Worm (Caenorhabditis elegans) whole organism, mixed stage, embryonic: ENCODE results near the gene Y67D8C.22.

Experiments used
- ceh-83 ChIP-seq: fragments of 200-800 bp; sonication (Bioruptor generic); optimal IDR thresholded peaks from 2 replicates; lab custom pipeline; 2018; ENCODE audit warnings: mild to moderate bottlenecking, missing genetic modification characterization, missing compliant biosample characterization
- cnd-1 ChIP-seq: fragments of 200-800 bp; sonication (Bioruptor generic); optimal IDR thresholded peaks from 2 replicates; lab custom pipeline; 2018; ENCODE audit warnings: mild to moderate bottlenecking, missing genetic modification characterization, missing compliant biosample characterization
- drap-1 ChIP-seq: fragments of 200-800 bp; sonication (Bioruptor generic); optimal IDR thresholded peaks from 3 replicates; lab custom pipeline; 2018; ENCODE audit warnings: mild to moderate bottlenecking, missing genetic modification characterization, missing compliant biosample characterization
- elt-1 ChIP-seq: sonication (generic microtip); optimal IDR thresholded peaks from 2 replicates; lab custom pipeline; 2017; ENCODE audit warnings: missing genetic modification characterization, mild to moderate bottlenecking, missing compliant biosample characterization, antibody characterized with exemption, moderate library complexity, borderline replicate concordance; ENCODE audit not compliant: insufficient read depth
- elt-3 ChIP-seq: fragments of 150-350 bp; optimal IDR thresholded peaks from 2 replicates; lab custom pipeline; 2014; ENCODE audit warnings: missing biosample characterization, missing genetic modification characterization
- flh-1 ChIP-seq: fragments of 200-800 bp; sonication (Bioruptor generic); optimal IDR thresholded peaks from 2 replicates; lab custom pipeline; 2018; ENCODE audit warnings: mild to moderate bottlenecking, missing genetic modification characterization, moderate library complexity, missing compliant biosample characterization
- ham-2 ChIP-seq: fragments of 200-800 bp; sonication (Bioruptor generic); optimal IDR thresholded peaks from 2 replicates; lab custom pipeline; 2018; ENCODE audit warnings: mild to moderate bottlenecking, missing genetic modification characterization, missing compliant biosample characterization
- hlh-1 ChIP-seq: fragments of 150-350 bp; optimal IDR thresholded peaks from 2 replicates; lab custom pipeline; 2014; ENCODE audit warnings: missing biosample characterization, missing genetic modification reagents, missing genetic modification characterization
- lin-13 ChIP-seq: fragments of 150-350 bp; optimal IDR thresholded peaks from 2 replicates; lab custom pipeline; 2014; ENCODE audit warnings: missing biosample characterization, missing genetic modification characterization
- lin-32 ChIP-seq: fragments of 200-800 bp; sonication (Bioruptor generic); optimal IDR thresholded peaks from 2 replicates; lab custom pipeline; 2018; ENCODE audit warnings: mild to moderate bottlenecking, missing genetic modification characterization, missing compliant biosample characterization
- lsy-2 ChIP-seq: fragments of 150-350 bp; optimal IDR thresholded peaks from 2 replicates; lab custom pipeline; 2014; ENCODE audit warnings: missing biosample characterization, missing genetic modification characterization
- mep-1 ChIP-seq: fragments of 150-350 bp; optimal IDR thresholded peaks from 2 replicates; lab custom pipeline; 2017; ENCODE audit warnings: missing biosample characterization, missing genetic modification reagents, missing genetic modification characterization, inconsistent platforms
- mls-2 ChIP-seq: sonication (generic microtip); optimal IDR thresholded peaks from 2 replicates; lab custom pipeline; 2016; ENCODE audit warnings: mild to moderate bottlenecking, missing genetic modification characterization, moderate library complexity, missing compliant biosample characterization
- nhr-12 ChIP-seq: fragments of 150-350 bp; optimal IDR thresholded peaks from 2 replicates; lab custom pipeline; 2014; ENCODE audit warnings: missing biosample characterization, missing genetic modification characterization
- nhr-2 ChIP-seq: fragments of 150-350 bp; optimal IDR thresholded peaks from 2 replicates; lab custom pipeline; 2014; ENCODE audit warnings: missing biosample characterization, missing genetic modification characterization
- nhr-237 ChIP-seq: fragments of 150-350 bp; optimal IDR thresholded peaks from 2 replicates; lab custom pipeline; 2014; ENCODE audit warnings: missing biosample characterization, missing genetic modification characterization
- nhr-28 ChIP-seq: fragments of 150-350 bp; optimal IDR thresholded peaks from 2 replicates; lab custom pipeline; 2014; ENCODE audit warnings: missing biosample characterization, missing genetic modification characterization
- nhr-76 ChIP-seq: sonication (generic microtip); optimal IDR thresholded peaks from 2 replicates; lab custom pipeline; 2017; ENCODE audit warnings: missing biosample characterization, missing genetic modification characterization
- sem-2 ChIP-seq: fragments of 200-800 bp; sonication (Bioruptor generic); optimal IDR thresholded peaks from 2 replicates; lab custom pipeline; 2018; ENCODE audit warnings: mild to moderate bottlenecking, missing genetic modification characterization, missing compliant biosample characterization
- snpc-4 ChIP-seq: fragments of 150-350 bp; optimal IDR thresholded peaks from 2 replicates; lab custom pipeline; 2014; ENCODE audit warnings: missing biosample characterization, missing genetic modification characterization
- sptf-1 ChIP-seq: sonication (generic microtip); optimal IDR thresholded peaks from 2 replicates; lab custom pipeline; 2017; ENCODE audit warnings: mild to moderate bottlenecking, missing genetic modification characterization, moderate library complexity, missing compliant biosample characterization
- unc-120 ChIP-seq: sonication (generic microtip); optimal IDR thresholded peaks from 2 replicates; lab custom pipeline; 2017; ENCODE audit warnings: missing genetic modification characterization, missing compliant biosample characterization; ENCODE audit not compliant: poor library complexity, severe bottlenecking
- unc-62 ChIP-seq: fragments of 150-350 bp; optimal IDR thresholded peaks from 2 replicates; lab custom pipeline; 2014; ENCODE audit warnings: missing biosample characterization, missing genetic modification reagents, missing genetic modification characterization

Gene Y67D8C.22

ce11 chrIV:3032020-3032419, 44.1 kb downstream of the Y67D8C.22 start:
- TF ChIP-seq sptf-1 (no peak), lin-32 (GFP tag; lab: Kevin White, UChicago) (no peak), elt-1 (tag; lab: Kevin White, UChicago) (no peak), elt-3 (tag; lab: Kevin White, UChicago) (no peak), nhr-12 (tag; lab: Kevin White, UChicago) (no peak), unc-62 (GFP tag; lab: Kevin White, UChicago) (no peak), lsy-2 (no peak), snpc-4 (tag; lab: Kevin White, UChicago) (no peak), mep-1 (tag; lab: Kevin White, UChicago) (no peak), drap-1 (GFP tag; lab: Kevin White, UChicago) (no peak), nhr-237 (tag; lab: Kevin White, UChicago) (no peak), nhr-76 (tag; lab: Kevin White, UChicago) (no peak), flh-1 (no peak), nhr-28 (no peak), cnd-1 (tag; lab: Kevin White, UChicago) (no peak)
- TF ChIP-seq, all 35 proteins: peak for 0

DNA sequence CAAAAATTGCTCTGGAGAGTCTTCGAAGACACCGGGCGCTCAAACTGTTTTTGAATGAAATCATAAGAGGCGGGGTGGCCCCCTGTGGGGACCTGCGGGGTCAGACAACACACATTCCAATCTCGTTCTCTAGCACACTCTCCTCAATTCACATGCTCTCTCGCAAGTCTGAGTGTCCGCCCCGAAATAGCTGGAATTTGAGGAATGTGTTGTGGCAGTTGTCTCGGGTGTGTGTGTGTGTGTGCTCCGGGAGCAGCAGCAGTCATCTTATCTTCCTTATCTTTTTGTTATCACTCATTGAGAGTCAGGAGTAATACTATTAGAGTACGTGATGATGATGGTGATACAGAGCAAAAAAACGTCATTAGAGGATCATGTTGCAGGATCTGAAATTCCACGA, 46.2 kb downstream of the Y67D8C.22 start:
- peak; percentile 27 for TF ChIP-seq unc-62 (GFP tag; lab: Kevin White, UChicago)
- TF ChIP-seq lin-32 (GFP tag; lab: Kevin White, UChicago), result no peak
- TF ChIP-seq hlh-1 (tag; lab: Kevin White, UChicago), result peak; percentile 76
- TF ChIP-seq unc-120, result peak; percentile 68

DNA sequence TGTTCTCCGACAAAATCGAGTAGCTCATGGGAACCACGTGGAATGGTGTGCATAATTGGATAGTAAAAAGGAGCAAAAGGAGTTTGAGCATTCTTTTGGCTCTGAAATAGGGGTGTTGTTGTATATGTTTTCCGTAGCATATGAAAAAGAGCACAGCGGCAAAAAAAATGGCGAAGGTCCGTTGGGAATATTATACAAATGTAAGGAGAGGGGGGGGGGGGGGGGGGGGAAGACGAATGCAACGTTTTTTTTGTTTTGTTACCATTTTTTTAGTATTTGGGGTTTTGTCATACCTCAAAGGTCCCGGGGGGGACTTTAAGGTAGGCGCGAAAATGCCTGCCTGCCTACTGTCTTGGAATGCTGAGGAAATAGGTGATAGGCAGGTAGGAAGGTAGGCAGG, 47.3 kb downstream of the Y67D8C.22 start, which contains the start of gene ndnf-1:
Gene ndnf-1 (minus strand): TSS at position 101 of the 400 bp plus-strand sequence.
- no peak for TF ChIP-seq lin-13 (tag; lab: Kevin White, UChicago)
- TF ChIP-seq nhr-237 (tag; lab: Kevin White, UChicago), result no peak
- no peak for TF ChIP-seq sem-2 (GFP tag; lab: Kevin White, UChicago)
- no peak for TF ChIP-seq nhr-12 (tag; lab: Kevin White, UChicago)
- no peak for TF ChIP-seq flh-1

DNA sequence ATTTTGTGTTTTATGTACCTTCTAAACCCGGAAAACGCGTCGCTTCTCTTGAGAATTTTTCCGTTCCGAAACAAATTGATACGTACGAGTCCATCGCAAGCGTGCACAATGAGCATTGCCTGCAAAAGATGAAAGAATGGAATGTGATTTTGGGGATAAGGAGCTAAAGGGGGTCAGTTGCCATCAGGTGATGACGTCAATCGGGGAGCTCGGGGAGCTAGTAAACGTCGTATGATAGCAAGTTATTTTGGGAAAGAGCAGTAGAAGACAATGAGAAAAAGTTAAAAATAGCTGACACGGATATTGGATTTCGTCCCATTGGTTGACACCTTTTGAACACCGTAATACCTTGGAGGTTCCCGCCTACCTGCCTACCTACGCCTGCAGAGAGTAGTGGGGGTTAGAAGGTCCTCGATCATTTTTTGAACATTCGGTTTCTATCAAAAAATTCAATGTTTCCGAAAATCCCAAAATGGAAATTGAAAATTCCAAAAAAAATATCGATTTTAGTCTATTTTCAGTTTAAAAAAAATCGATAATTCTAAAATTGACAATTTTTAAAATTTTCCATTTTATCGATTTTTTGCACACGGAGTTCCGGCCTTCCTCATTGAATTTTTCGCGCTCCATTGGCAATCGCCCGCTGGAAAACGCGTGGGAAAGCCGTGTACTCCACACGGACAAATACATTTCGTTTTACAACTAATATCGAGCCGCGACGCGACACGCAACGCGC, 50.1 kb downstream of the Y67D8C.22 start:
- no peak for TF ChIP-seq elt-3 (tag; lab: Kevin White, UChicago)
- TF ChIP-seq ham-2 (GFP tag; lab: Kevin White, UChicago), result no peak
- no peak for TF ChIP-seq hlh-1 (tag; lab: Kevin White, UChicago)
- no peak for TF ChIP-seq nhr-2
- no peak for TF ChIP-seq snpc-4 (tag; lab: Kevin White, UChicago)
- no peak for TF ChIP-seq ceh-83 (GFP tag; lab: Kevin White, UChicago)
- no peak for TF ChIP-seq mls-2 (tag; lab: Kevin White, UChicago)
